Fruit fly (Drosophila melanogaster): Measurements from ENCODE around the gene CG8188.

The CG8188 gene

dm6 chrX:17702738-17703570 is at the start of gene CG8188, which contains the start of gene par-6:
CG8188 (minus strand) TSS chrX:17703024.
par-6 (plus strand) TSS chrX:17703352.
- TF ChIP-seq usp (GFP tag; optimal IDR thresholded peaks at IDR 0.05) (no peak), dmrt93B (GFP tag; optimal IDR thresholded peaks at IDR 0.05) (peak; percentile 80), Vsx2 (GFP tag; optimal IDR thresholded peaks at IDR 0.05; ENCODE audit: partially characterized antibody) (no peak), sv (GFP tag; optimal IDR thresholded peaks at IDR 0.05) (peak; percentile 76), Hr83 (GFP tag; optimal IDR thresholded peaks at IDR 0.05; ENCODE audit: poor library complexity, severe bottlenecking) (peak; percentile 45), Jra (GFP tag; optimal IDR thresholded peaks at IDR 0.05) (peak; percentile 84), dsf (GFP tag; optimal IDR thresholded peaks at IDR 0.05; ENCODE audit: borderline replicate concordance) (peak; percentile 71), Mio (GFP tag; optimal IDR thresholded peaks at IDR 0.05) (no peak), HLH106 (tag; optimal IDR thresholded peaks at IDR 0.05) (peak; percentile 91), Sp1 (GFP tag; optimal IDR thresholded peaks at IDR 0.05) (peak; percentile 85), CrebA (GFP tag; optimal IDR thresholded peaks at IDR 0.05; ENCODE audit: borderline replicate concordance) (no peak), br (GFP tag; optimal IDR thresholded peaks at IDR 0.05) (peak; percentile 88), Myc (optimal IDR thresholded peaks at IDR 0.05) (peak; percentile 84), ey (GFP tag; optimal IDR thresholded peaks at IDR 0.05) (peak; percentile 86), fru (GFP tag; optimal IDR thresholded peaks at IDR 0.05) (peak; percentile 88), jim (GFP tag; optimal IDR thresholded peaks at IDR 0.05) (peak; percentile 8), woc (GFP tag; optimal IDR thresholded peaks at IDR 0.05) (peak; percentile 93), Hnf4 (GFP tag; optimal IDR thresholded peaks at IDR 0.05) (peak; percentile 86), GATAd (GFP tag; optimal IDR thresholded peaks at IDR 0.05) (peak; percentile 38), CG32264 (GFP tag; optimal IDR thresholded peaks at IDR 0.05) (peak; percentile 60), rgr (GFP tag; optimal IDR thresholded peaks at IDR 0.05) (peak; percentile 85), foxo (GFP tag; optimal IDR thresholded peaks at IDR 0.05) (peak in 1 of 2 experiments; percentile 90), CG9705 (GFP tag; optimal IDR thresholded peaks at IDR 0.05) (peak; percentile 87), brk (GFP tag; optimal IDR thresholded peaks at IDR 0.05) (peak; percentile 46), tai (GFP tag; optimal IDR thresholded peaks at IDR 0.05) (peak; percentile 82), Dfd (GFP tag; optimal IDR thresholded peaks at IDR 0.05) (no peak), N (GFP tag; optimal IDR thresholded peaks at IDR 0.05) (no peak), Rel (GFP tag; optimal IDR thresholded peaks at IDR 0.05) (no peak), Rel (tag; optimal IDR thresholded peaks at IDR 0.05) (peak; percentile 74), Hr78 (GFP tag; optimal IDR thresholded peaks at IDR 0.05) (no peak), Abd-B (GFP tag; optimal IDR thresholded peaks at IDR 0.05) (no peak), lola (GFP tag; optimal IDR thresholded peaks at IDR 0.05) (no peak), h (GFP tag; optimal IDR thresholded peaks at IDR 0.05) (peak; percentile 87), sage (GFP tag; optimal IDR thresholded peaks at IDR 0.05) (peak; percentile 23), Dif (GFP tag; optimal IDR thresholded peaks at IDR 0.05; ENCODE audit: partially characterized antibody) (no peak), pan (optimal IDR thresholded peaks at IDR 0.05) (no peak), psq (GFP tag; optimal IDR thresholded peaks at IDR 0.05) (peak; percentile 74), dl (GFP tag; optimal IDR thresholded peaks at IDR 0.05; ENCODE audit: insufficient read depth in 1 of 2, partially characterized antibody in 2 of 2) (no peak), OdsH (GFP tag; optimal IDR thresholded peaks at IDR 0.05) (peak; percentile 78)

DNA sequence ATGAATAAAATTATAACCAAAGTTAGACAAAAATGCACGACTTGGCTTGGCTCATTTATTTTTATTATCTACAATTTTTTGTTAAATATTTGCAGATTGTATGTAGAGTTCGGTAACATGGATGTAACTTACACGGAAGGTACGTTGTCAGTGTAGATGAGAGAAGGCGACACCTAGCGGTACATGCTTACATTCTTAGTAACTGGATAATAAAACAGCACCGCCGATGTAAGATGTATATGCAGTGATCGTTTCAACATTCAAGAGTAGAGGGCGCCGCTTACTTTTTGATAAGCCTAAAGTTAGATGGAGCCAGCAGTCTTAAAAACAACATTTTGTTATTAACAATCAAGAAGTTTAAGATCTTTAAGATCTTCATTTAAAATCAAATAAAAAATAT is 48.8 kb upstream of the CG8188 start:
- TF ChIP-seq sv (GFP tag; optimal IDR thresholded peaks at IDR 0.05): no peak
- peak; percentile 57 for TF ChIP-seq Myc (optimal IDR thresholded peaks at IDR 0.05)
- TF ChIP-seq Abd-B (GFP tag; optimal IDR thresholded peaks at IDR 0.05): no peak
- TF ChIP-seq Hnf4 (GFP tag; optimal IDR thresholded peaks at IDR 0.05): no peak
- no peak for TF ChIP-seq dmrt93B (GFP tag; optimal IDR thresholded peaks at IDR 0.05)
- TF ChIP-seq ey (GFP tag; optimal IDR thresholded peaks at IDR 0.05): peak; percentile 12
- no peak for TF ChIP-seq tai (GFP tag; optimal IDR thresholded peaks at IDR 0.05)
- TF ChIP-seq rgr (GFP tag; optimal IDR thresholded peaks at IDR 0.05): peak; percentile 44
- no peak for TF ChIP-seq Dif (GFP tag; optimal IDR thresholded peaks at IDR 0.05; ENCODE audit: partially characterized antibody)
- no peak for TF ChIP-seq lola (GFP tag; optimal IDR thresholded peaks at IDR 0.05)
- TF ChIP-seq OdsH (GFP tag; optimal IDR thresholded peaks at IDR 0.05): peak; percentile 60
- no peak for TF ChIP-seq pan (optimal IDR thresholded peaks at IDR 0.05)
- peak; percentile 14 for TF ChIP-seq Hr83 (GFP tag; optimal IDR thresholded peaks at IDR 0.05; ENCODE audit: poor library complexity, severe bottlenecking)
- no peak for TF ChIP-seq woc (GFP tag; optimal IDR thresholded peaks at IDR 0.05)
- no peak for TF ChIP-seq brk (GFP tag; optimal IDR thresholded peaks at IDR 0.05)
- TF ChIP-seq Hr78 (GFP tag; optimal IDR thresholded peaks at IDR 0.05): no peak
- TF ChIP-seq jim (GFP tag; optimal IDR thresholded peaks at IDR 0.05): no peak
- no peak for TF ChIP-seq sage (GFP tag; optimal IDR thresholded peaks at IDR 0.05)
- no peak for TF ChIP-seq CG32264 (GFP tag; optimal IDR thresholded peaks at IDR 0.05)
- no peak for TF ChIP-seq Mio (GFP tag; optimal IDR thresholded peaks at IDR 0.05)
- no peak for TF ChIP-seq psq (GFP tag; optimal IDR thresholded peaks at IDR 0.05)
- no peak for TF ChIP-seq CG9705 (GFP tag; optimal IDR thresholded peaks at IDR 0.05)
- peak; percentile 43 for TF ChIP-seq h (GFP tag; optimal IDR thresholded peaks at IDR 0.05)
- TF ChIP-seq CrebA (GFP tag; optimal IDR thresholded peaks at IDR 0.05; ENCODE audit: borderline replicate concordance): no peak
- no peak for TF ChIP-seq dsf (GFP tag; optimal IDR thresholded peaks at IDR 0.05; ENCODE audit: borderline replicate concordance)
- no peak for TF ChIP-seq Rel (GFP tag; optimal IDR thresholded peaks at IDR 0.05)
- no peak for TF ChIP-seq Rel (tag; optimal IDR thresholded peaks at IDR 0.05)
- TF ChIP-seq Sp1 (GFP tag; optimal IDR thresholded peaks at IDR 0.05): no peak
- TF ChIP-seq br (GFP tag; optimal IDR thresholded peaks at IDR 0.05): no peak
- no peak for TF ChIP-seq GATAd (GFP tag; optimal IDR thresholded peaks at IDR 0.05)
- no peak for TF ChIP-seq N (GFP tag; optimal IDR thresholded peaks at IDR 0.05)
- peak in 1 of 2 experiments; percentile 56 for TF ChIP-seq foxo (GFP tag; optimal IDR thresholded peaks at IDR 0.05)
- no peak for TF ChIP-seq Dfd (GFP tag; optimal IDR thresholded peaks at IDR 0.05)
- peak; percentile 40 for TF ChIP-seq HLH106 (tag; optimal IDR thresholded peaks at IDR 0.05)
- TF ChIP-seq usp (GFP tag; optimal IDR thresholded peaks at IDR 0.05): no peak
- peak; percentile 18 for TF ChIP-seq fru (GFP tag; optimal IDR thresholded peaks at IDR 0.05)
- TF ChIP-seq Vsx2 (GFP tag; optimal IDR thresholded peaks at IDR 0.05; ENCODE audit: partially characterized antibody): no peak

Measured in whole organism, wandering third instar larva.